Fruit fly (Drosophila melanogaster): ENCODE measurements around the gene CG11608.

DNA sequence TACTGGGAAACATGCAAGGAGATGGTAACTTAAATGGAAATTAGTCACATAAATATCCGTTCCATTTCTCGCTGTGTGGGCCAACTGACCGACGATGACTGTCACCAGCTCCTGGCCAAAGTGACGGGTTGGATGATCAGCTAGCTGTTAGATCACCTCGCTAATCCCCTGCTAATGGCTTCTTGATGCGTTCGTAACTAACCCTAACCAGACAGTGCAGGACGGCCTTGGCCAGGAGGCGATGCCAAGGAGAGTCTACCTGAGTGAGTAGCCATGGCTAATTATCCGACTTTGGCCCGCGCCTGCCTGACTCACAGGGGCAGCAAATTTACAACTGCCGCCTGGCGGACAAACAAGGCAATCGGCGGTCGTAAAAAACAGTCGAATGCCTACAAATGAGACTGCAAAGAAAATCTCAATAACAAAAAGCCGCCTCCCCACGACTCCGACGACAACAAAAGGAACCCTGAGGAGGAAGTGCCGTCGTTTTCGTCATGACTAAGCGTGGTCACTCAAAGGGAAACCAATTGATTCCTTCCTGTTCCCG lies 7.6 kb downstream of the CG11608 start:
- no peak for TF ChIP-seq CG8478 (optimal IDR thresholded peaks at IDR 0.05)
- no peak for TF ChIP-seq CTCF (optimal IDR thresholded peaks at IDR 0.05)

All from S2 (cell line).